Worm (Caenorhabditis elegans) whole organism, L2 larva: ENCODE results near the gene F57C7.4.

ENCODE experiments used
- Y55F3AM.14 ChIP-seq: fragments of 200-800 bp; sonication (Bioruptor generic); optimal IDR thresholded peaks from 2 replicates; lab custom pipeline; 2018; ENCODE audit warnings: mild to moderate bottlenecking, missing genetic modification characterization, missing compliant biosample characterization
- ama-1 ChIP-seq: fragments of 150-350 bp; optimal IDR thresholded peaks from 2 replicates; lab custom pipeline; 2018; ENCODE audit warnings: inconsistent platforms
- blmp-1 ChIP-seq: sonication (generic microtip); optimal IDR thresholded peaks from 2 replicates; lab custom pipeline; 2017; ENCODE audit warnings: missing genetic modification characterization, mild to moderate bottlenecking, missing compliant biosample characterization, antibody characterized with exemption, moderate library complexity; ENCODE audit not compliant: insufficient read depth
- ceh-82 ChIP-seq: fragments of 150-350 bp; optimal IDR thresholded peaks from 2 replicates; lab custom pipeline; 2014; ENCODE audit warnings: missing biosample characterization, missing genetic modification characterization
- gmeb-1 ChIP-seq: fragments of 150-350 bp; optimal IDR thresholded peaks from 2 replicates; lab custom pipeline; 2014; ENCODE audit warnings: missing biosample characterization, missing genetic modification characterization
- lin-11 ChIP-seq: fragments of 150-350 bp; sonication (generic microtip); optimal IDR thresholded peaks from 2 replicates; lab custom pipeline; 2014; ENCODE audit warnings: missing biosample characterization, missing genetic modification characterization, inconsistent platforms, mixed read lengths
- sma-3 ChIP-seq: sonication (generic microtip); optimal IDR thresholded peaks from 2 replicates; lab custom pipeline; 2016; ENCODE audit warnings: missing genetic modification reagents, missing genetic modification characterization, missing compliant biosample characterization
- snpc-4 ChIP-seq: fragments of 150-350 bp; optimal IDR thresholded peaks from 2 replicates; lab custom pipeline; 2014; ENCODE audit warnings: missing biosample characterization, missing genetic modification characterization
- unc-62 ChIP-seq: fragments of 150-350 bp; optimal IDR thresholded peaks from 2 replicates; lab custom pipeline; 2014; ENCODE audit warnings: missing biosample characterization, missing genetic modification reagents, missing genetic modification characterization
- zag-1 ChIP-seq: fragments of 150-350 bp; optimal IDR thresholded peaks from 2 replicates; lab custom pipeline; 2014; ENCODE audit warnings: missing biosample characterization, missing genetic modification characterization
- ztf-1 ChIP-seq: fragments of 200-800 bp; sonication (Bioruptor generic); conservative IDR thresholded peaks from 2 replicates; pipeline ENCODE4 v1.3.6; 2022; ENCODE audit warnings: missing genetic modification characterization, missing compliant biosample characterization
- ztf-4 ChIP-seq: fragments of 150-350 bp; optimal IDR thresholded peaks from 2 replicates; lab custom pipeline; 2014; ENCODE audit warnings: missing biosample characterization, missing genetic modification characterization

ce11 chrX:10593234-10593633 lies 3.9 kb upstream of the F57C7.4 start, which contains the start of gene sdn-1:
- no peak for TF ChIP-seq snpc-4 (tag; lab: Kevin White, UChicago)
- TF ChIP-seq ztf-1 (GFP tag; lab: Robert Waterston, UW), result no peak
- TF ChIP-seq ztf-4 (tag; lab: Kevin White, UChicago), result no peak
- no peak for TF ChIP-seq Y55F3AM.14
- TF ChIP-seq blmp-1 (tag; lab: Kevin White, UChicago), result no peak
- TF ChIP-seq ceh-82, result no peak
- TF ChIP-seq gmeb-1 (tag; lab: Kevin White, UChicago), result no peak
- no peak for TF ChIP-seq sma-3 (GFP tag; lab: Kevin White, UChicago)
- no peak for TF ChIP-seq ama-1 (lab: Kevin White, UChicago)
- TF ChIP-seq zag-1 (tag; lab: Kevin White, UChicago), result no peak
- no peak for TF ChIP-seq unc-62 (GFP tag; lab: Kevin White, UChicago)
- no peak for TF ChIP-seq lin-11 (tag; lab: Kevin White, UChicago)
